Fruit fly (Drosophila melanogaster) Kc167 (cell line): ENCODE measurements around the gene ric8a.

Experiments used
- Myc ChIP-seq: fragments of >200 bp; optimal IDR thresholded peaks from 2 replicates; lab custom pipeline; 2017; ENCODE audit warnings: missing external identifiers
- Sin3A ChIP-seq: fragments of >200 bp; optimal IDR thresholded peaks from 2 replicates; lab custom pipeline; 2018; ENCODE audit warnings: missing external identifiers
- h ChIP-seq: fragments of >200 bp; optimal IDR thresholded peaks from 3 replicates; lab custom pipeline; 2018; ENCODE audit warnings: missing external identifiers
- insv ChIP-seq: fragments of >200 bp; optimal IDR thresholded peaks from 3 replicates; lab custom pipeline; 2018; ENCODE audit warnings: missing external identifiers
- psq ChIP-seq: fragments of >200 bp; optimal IDR thresholded peaks from 2 replicates; lab custom pipeline; 2017; ENCODE audit warnings: missing external identifiers
- ttk ChIP-seq: sonication (Bioruptor generic); optimal IDR thresholded peaks from 2 replicates; lab custom pipeline; 2017; ENCODE audit warnings: missing external identifiers

ric8a gene

dm6 chrX:9272830-9273507 is 17.0 kb downstream of the ric8a start, which contains the start of the genes Cfp1 and Aladin:
Cfp1 (minus strand) TSS chrX:9272960.
Aladin (plus strand) TSS chrX:9273413.
- no peak for TF ChIP-seq psq (lab: Kevin White, UChicago)

dm6 chrX:9281998-9282644 is 26.2 kb downstream of the ric8a start:
- TF ChIP-seq Sin3A (lab: Kevin White, UChicago) (no peak), insv (no peak), h (no peak), ttk (no peak), Myc (lab: Kevin White, UChicago) (no peak), psq (lab: Kevin White, UChicago) (no peak)

- TF ChIP-seq h (no peak), insv (no peak), psq (lab: Kevin White, UChicago) (no peak), Myc (lab: Kevin White, UChicago) (no peak), Sin3A (lab: Kevin White, UChicago) (no peak)
Measured at dm6 chrX:9282783-9283289, 26.9 kb downstream of the ric8a start, which contains the start of gene c11.1. c11.1 (minus strand) TSS chrX:9283117.

dm6 chrX:9284024-9284738 is 28.2 kb downstream of the ric8a start, which contains the start of gene lz:
lz (plus strand) TSS chrX:9284649.
- no peak for TF ChIP-seq ttk
- TF ChIP-seq Myc (lab: Kevin White, UChicago), result no peak
- TF ChIP-seq psq (lab: Kevin White, UChicago), result no peak
- TF ChIP-seq h, result no peak

- TF ChIP-seq psq (lab: Kevin White, UChicago), result no peak
- no peak for TF ChIP-seq ttk
- no peak for TF ChIP-seq h
- no peak for TF ChIP-seq Myc (lab: Kevin White, UChicago)
- no peak for TF ChIP-seq insv
- no peak for TF ChIP-seq Sin3A (lab: Kevin White, UChicago)
Measured at dm6 chrX:9286386-9286785, 30.4 kb downstream of the ric8a start.

dm6 chrX:9291270-9291669 is 35.3 kb downstream of the ric8a start:
- no peak for TF ChIP-seq ttk
- no peak for TF ChIP-seq insv
- no peak for TF ChIP-seq psq (lab: Kevin White, UChicago)
- TF ChIP-seq Myc (lab: Kevin White, UChicago), result no peak
- no peak for TF ChIP-seq Sin3A (lab: Kevin White, UChicago)
- no peak for TF ChIP-seq h

dm6 chrX:9295518-9295917 is 39.5 kb downstream of the ric8a start:
- TF ChIP-seq psq (lab: Kevin White, UChicago) (no peak), h (no peak), Myc (lab: Kevin White, UChicago) (no peak)

- no peak for TF ChIP-seq ttk
- TF ChIP-seq psq (lab: Kevin White, UChicago), result no peak
- TF ChIP-seq Myc (lab: Kevin White, UChicago), result no peak
Measured at dm6 chrX:9296518-9296917, 40.5 kb downstream of the ric8a start.

- TF ChIP-seq Myc (lab: Kevin White, UChicago), result no peak
- TF ChIP-seq insv, result no peak
- no peak for TF ChIP-seq Sin3A (lab: Kevin White, UChicago)
- no peak for TF ChIP-seq psq (lab: Kevin White, UChicago)
- no peak for TF ChIP-seq ttk
- no peak for TF ChIP-seq h
Measured at dm6 chrX:9297661-9298433, 41.9 kb downstream of the ric8a start.

dm6 chrX:9305735-9306134 is 49.8 kb downstream of the ric8a start:
- TF ChIP-seq Myc (lab: Kevin White, UChicago), result no peak
- TF ChIP-seq ttk, result no peak
- TF ChIP-seq Sin3A (lab: Kevin White, UChicago), result no peak
- no peak for TF ChIP-seq h
- TF ChIP-seq psq (lab: Kevin White, UChicago), result no peak
